Worm (Caenorhabditis elegans) whole organism, late embryonic: Measurements from ENCODE around the gene C43F9.11.

ENCODE experiments used
- C08G9.2 ChIP-seq: sonication (generic microtip); optimal IDR thresholded peaks from 2 replicates; lab custom pipeline; 2016; ENCODE audit warnings: mild to moderate bottlenecking, missing genetic modification characterization, moderate library complexity, missing compliant biosample characterization
- F13H6.1 ChIP-seq: sonication (generic microtip); optimal IDR thresholded peaks from 2 replicates; lab custom pipeline; 2016; ENCODE audit warnings: missing genetic modification characterization, missing compliant biosample characterization
- K09A11.1 ChIP-seq: sonication (generic microtip); optimal IDR thresholded peaks from 2 replicates; lab custom pipeline; 2017; ENCODE audit warnings: antibody characterized with exemption, mild to moderate bottlenecking, missing genetic modification characterization, missing compliant biosample characterization; ENCODE audit not compliant: insufficient read depth
- T23F11.4 ChIP-seq: fragments of 200-800 bp; sonication (Bioruptor generic); optimal IDR thresholded peaks from 2 replicates; lab custom pipeline; 2018; ENCODE audit warnings: mild to moderate bottlenecking, missing genetic modification characterization, missing compliant biosample characterization
- ahr-1 ChIP-seq: sonication (generic microtip); optimal IDR thresholded peaks from 2 replicates; lab custom pipeline; 2016; ENCODE audit warnings: missing genetic modification characterization, missing compliant biosample characterization
- ama-1 ChIP-seq: fragments of 150-350 bp; optimal IDR thresholded peaks from 2 replicates; lab custom pipeline; 2014
- ceh-14 ChIP-seq: sonication (generic microtip); optimal IDR thresholded peaks from 2 replicates; lab custom pipeline; 2016; ENCODE audit warnings: missing genotype, missing genetic modification characterization, missing compliant biosample characterization
- ceh-19 ChIP-seq: fragments of 200-800 bp; sonication (Bioruptor generic); optimal IDR thresholded peaks from 2 replicates; lab custom pipeline; 2018; ENCODE audit warnings: mild to moderate bottlenecking, missing genetic modification characterization, missing compliant biosample characterization
- ceh-2 ChIP-seq: sonication (generic microtip); optimal IDR thresholded peaks from 2 replicates; lab custom pipeline; 2016; ENCODE audit warnings: missing genotype, missing genetic modification characterization, missing compliant biosample characterization
- ceh-24 ChIP-seq: sonication (generic microtip); optimal IDR thresholded peaks from 2 replicates; lab custom pipeline; 2016; ENCODE audit warnings: mild to moderate bottlenecking, missing genetic modification characterization, missing compliant biosample characterization
- ceh-30 ChIP-seq: fragments of 150-350 bp; optimal IDR thresholded peaks from 2 replicates; lab custom pipeline; 2014; ENCODE audit warnings: missing biosample characterization, missing genetic modification characterization
- ceh-45 ChIP-seq: fragments of 200-800 bp; sonication (Bioruptor generic); IDR thresholded peaks from 2 replicates; pipeline ENCODE4 v1.3.6; 2022; ENCODE audit warnings: missing genetic modification reagents, missing genetic modification characterization, missing compliant biosample characterization
- ceh-6 ChIP-seq: fragments of 200-800 bp; sonication (Bioruptor generic); optimal IDR thresholded peaks from 2 replicates; lab custom pipeline; 2018; ENCODE audit warnings: mild to moderate bottlenecking, missing genetic modification characterization, missing compliant biosample characterization
- elt-4 ChIP-seq: sonication (generic microtip); optimal IDR thresholded peaks from 2 replicates; lab custom pipeline; 2016; ENCODE audit warnings: missing genetic modification characterization, missing compliant biosample characterization
- fax-1 ChIP-seq: sonication (generic microtip); optimal IDR thresholded peaks from 2 replicates; lab custom pipeline; 2016; ENCODE audit warnings: missing genotype, missing genetic modification characterization, missing compliant biosample characterization
- fkh-10 ChIP-seq: fragments of 150-350 bp; optimal IDR thresholded peaks from 2 replicates; lab custom pipeline; 2014; ENCODE audit warnings: missing biosample characterization, missing genetic modification reagents, missing genetic modification characterization
- gmeb-2 ChIP-seq: sonication (generic microtip); optimal IDR thresholded peaks from 2 replicates; lab custom pipeline; 2016; ENCODE audit warnings: missing genetic modification characterization, inconsistent platforms, missing compliant biosample characterization
- hlh-15 ChIP-seq: sonication (generic microtip); optimal IDR thresholded peaks from 2 replicates; lab custom pipeline; 2016; ENCODE audit warnings: missing genetic modification characterization, missing compliant biosample characterization
- hlh-6 ChIP-seq: sonication (generic microtip); optimal IDR thresholded peaks from 2 replicates; lab custom pipeline; 2016; ENCODE audit warnings: missing genotype, missing genetic modification characterization, missing compliant biosample characterization
- hlh-8 ChIP-seq: sonication (generic microtip); optimal IDR thresholded peaks from 2 replicates; lab custom pipeline; 2016; ENCODE audit warnings: missing genotype, missing genetic modification characterization, missing compliant biosample characterization
- lin-11 ChIP-seq: fragments of 200-800 bp; sonication (Bioruptor generic); optimal IDR thresholded peaks from 2 replicates; lab custom pipeline; 2018; ENCODE audit warnings: mild to moderate bottlenecking, missing genetic modification characterization, missing compliant biosample characterization
- madf-2 ChIP-seq: sonication (generic microtip); optimal IDR thresholded peaks from 2 replicates; lab custom pipeline; 2017; ENCODE audit warnings: missing genetic modification characterization, missing compliant biosample characterization
- nfya-1 ChIP-seq: sonication (generic microtip); optimal IDR thresholded peaks from 2 replicates; lab custom pipeline; 2017; ENCODE audit warnings: missing genetic modification characterization, mild to moderate bottlenecking, missing compliant biosample characterization, antibody characterized with exemption, moderate library complexity
- npax-4 ChIP-seq: sonication (generic microtip); optimal IDR thresholded peaks from 2 replicates; lab custom pipeline; 2016; ENCODE audit warnings: missing genetic modification characterization, missing compliant biosample characterization
- pat-9 ChIP-seq: fragments of 200-800 bp; sonication (Bioruptor generic); optimal IDR thresholded peaks from 2 replicates; lab custom pipeline; 2018; ENCODE audit warnings: mild to moderate bottlenecking, missing genetic modification characterization, moderate library complexity, missing compliant biosample characterization
- pha-4 ChIP-seq: fragments of 150-350 bp; optimal IDR thresholded peaks from 2 replicates; lab custom pipeline; 2018; ENCODE audit warnings: missing biosample characterization, missing genetic modification reagents, missing genetic modification characterization
- pqm-1 ChIP-seq: sonication (generic microtip); optimal IDR thresholded peaks from 2 replicates; lab custom pipeline; 2016; ENCODE audit warnings: missing genetic modification characterization, missing compliant biosample characterization
- pros-1 ChIP-seq: fragments of 150-350 bp; optimal IDR thresholded peaks from 2 replicates; lab custom pipeline; 2014; ENCODE audit warnings: missing biosample characterization, missing genetic modification reagents, missing genetic modification characterization
- ref-2 ChIP-seq: sonication (generic microtip); optimal IDR thresholded peaks from 2 replicates; lab custom pipeline; 2016; ENCODE audit warnings: missing genetic modification characterization, missing compliant biosample characterization
- rnt-1 ChIP-seq: sonication (generic microtip); optimal IDR thresholded peaks from 2 replicates; lab custom pipeline; 2016; ENCODE audit warnings: missing genetic modification characterization, missing compliant biosample characterization
- sdc-2 ChIP-seq: sonication (generic microtip); optimal IDR thresholded peaks from 2 replicates; lab custom pipeline; 2016; ENCODE audit warnings: missing genotype, missing genetic modification characterization, missing compliant biosample characterization
- sox-2 ChIP-seq: fragments of 200-800 bp; sonication (Bioruptor generic); IDR thresholded peaks from 2 replicates; pipeline ENCODE4 v1.3.6; 2022; ENCODE audit warnings: missing genetic modification reagents, missing genetic modification characterization, missing compliant biosample characterization
- ttx-3 ChIP-seq: sonication (generic microtip); optimal IDR thresholded peaks from 2 replicates; lab custom pipeline; 2016; ENCODE audit warnings: missing genetic modification reagents, missing genetic modification characterization, missing compliant biosample characterization
- unc-55 ChIP-seq: sonication (generic microtip); optimal IDR thresholded peaks from 2 replicates; lab custom pipeline; 2017; ENCODE audit warnings: missing biosample characterization, missing genetic modification reagents, missing genetic modification characterization
- ztf-16 ChIP-seq: sonication (generic microtip); optimal IDR thresholded peaks from 2 replicates; lab custom pipeline; 2017; ENCODE audit warnings: missing genetic modification characterization, missing compliant biosample characterization

The C43F9.11 gene

ce11 chrIV:10596505-10596904 is at the start of gene C43F9.11:
TSS of gene C43F9.11 (plus strand) at chrIV:10596805.
- TF ChIP-seq sox-2 (GFP tag; lab: Robert Waterston, UW) (no peak), rnt-1 (tag; lab: Kevin White, UChicago) (no peak), fax-1 (tag; lab: Kevin White, UChicago) (no peak), ceh-14 (tag; lab: Kevin White, UChicago) (no peak), hlh-8 (tag; lab: Kevin White, UChicago) (no peak), fkh-10 (GFP tag; lab: Kevin White, UChicago) (no peak), C08G9.2 (tag; lab: Kevin White, UChicago) (no peak), hlh-6 (no peak), pat-9 (tag; lab: Kevin White, UChicago) (no peak), npax-4 (tag; lab: Kevin White, UChicago) (no peak), sdc-2 (tag; lab: Kevin White, UChicago) (no peak), hlh-15 (tag; lab: Kevin White, UChicago) (no peak), ceh-19 (no peak), pha-4 (tag; lab: Kevin White, UChicago) (no peak)

- no peak for TF ChIP-seq pha-4 (tag; lab: Kevin White, UChicago)
- no peak for TF ChIP-seq ttx-3 (tag; lab: Kevin White, UChicago)
- TF ChIP-seq elt-4 (tag; lab: Kevin White, UChicago), result no peak
- no peak for TF ChIP-seq F13H6.1 (tag; lab: Kevin White, UChicago)
- TF ChIP-seq lin-11 (tag; lab: Kevin White, UChicago), result no peak
- no peak for TF ChIP-seq npax-4 (tag; lab: Kevin White, UChicago)
- TF ChIP-seq ceh-19, result no peak
- no peak for TF ChIP-seq ceh-24 (tag; lab: Kevin White, UChicago)
- TF ChIP-seq ref-2 (tag; lab: Kevin White, UChicago), result no peak
- no peak for TF ChIP-seq ceh-6
- TF ChIP-seq nfya-1, result no peak
- TF ChIP-seq T23F11.4, result no peak
- no peak for TF ChIP-seq pros-1 (tag; lab: Kevin White, UChicago)
- no peak for TF ChIP-seq ceh-30
- TF ChIP-seq ztf-16 (tag; lab: Kevin White, UChicago), result no peak
- TF ChIP-seq pqm-1 (tag; lab: Kevin White, UChicago), result no peak
Measured at ce11 chrIV:10554947-10555346, 41.7 kb upstream of the C43F9.11 start, which contains the start of gene zim-2. TSS of gene zim-2 (plus strand) at chrIV:10555247.

ce11 chrIV:10558415-10558814 is 38.2 kb upstream of the C43F9.11 start, which contains the start of gene zim-3:
TSS of gene zim-3 (plus strand) at chrIV:10558715.
- TF ChIP-seq unc-55 (GFP tag; lab: Kevin White, UChicago) (no peak), gmeb-2 (tag; lab: Kevin White, UChicago) (no peak), sdc-2 (tag; lab: Kevin White, UChicago) (no peak), npax-4 (tag; lab: Kevin White, UChicago) (no peak), lin-11 (tag; lab: Kevin White, UChicago) (no peak)
- TF ChIP-seq, all 69 proteins: peak for 0

- TF ChIP-seq K09A11.1 (tag; lab: Kevin White, UChicago) (no peak), sox-2 (GFP tag; lab: Robert Waterston, UW) (no peak), ceh-2 (tag; lab: Kevin White, UChicago) (no peak), ztf-16 (tag; lab: Kevin White, UChicago) (no peak), ceh-45 (GFP tag; lab: Robert Waterston, UW) (no peak), hlh-8 (tag; lab: Kevin White, UChicago) (no peak), ama-1 (lab: Kevin White, UChicago) (no peak), madf-2 (tag; lab: Kevin White, UChicago) (no peak), ttx-3 (tag; lab: Kevin White, UChicago) (no peak), ahr-1 (tag; lab: Kevin White, UChicago) (no peak), hlh-15 (tag; lab: Kevin White, UChicago) (no peak), pros-1 (tag; lab: Kevin White, UChicago) (no peak)
Measured at ce11 chrIV:10561605-10562004, 35.0 kb upstream of the C43F9.11 start, which contains the start of gene him-8. TSS of gene him-8 (plus strand) at chrIV:10561905.
